Fruit fly (Drosophila melanogaster): ENCODE measurements around the gene CG7131.

The CG7131 gene

dm6 chr3R:18298900-18299321 is 10.3 kb upstream of the CG7131 start, which contains the start of gene Dlc90F (continued):
- TF ChIP-seq Fer2 (tag; optimal IDR thresholded peaks at IDR 0.05) (peak; percentile 34), Trl (optimal IDR thresholded peaks at IDR 0.05) (no peak), Trl (GFP tag; optimal IDR thresholded peaks at IDR 0.05) (peak; percentile 71), D19B (GFP tag; optimal IDR thresholded peaks at IDR 0.05) (peak; percentile 40), C15 (GFP tag; IDR thresholded peaks at IDR 0.05) (0 out of 3 replicates have a peak, but pooled peaks have one; percentile 58), bab2 (GFP tag; optimal IDR thresholded peaks at IDR 0.05) (peak; percentile 85), Gsc (GFP tag; IDR thresholded peaks at IDR 0.05) (no peak), mam (GFP tag; optimal IDR thresholded peaks at IDR 0.05) (peak; percentile 85), slbo (GFP tag; IDR thresholded peaks at IDR 0.05) (peak; percentile 92), ro (GFP tag; IDR thresholded peaks at IDR 0.05) (no peak; the same call in 1 of the 2 replicates), Hand (GFP tag; optimal IDR thresholded peaks at IDR 0.05) (no peak), sqz (GFP tag; optimal IDR thresholded peaks at IDR 0.05) (no peak), dmrt11E (tag; optimal IDR thresholded peaks at IDR 0.05) (peak; percentile 82), schlank (tag; optimal IDR thresholded peaks at IDR 0.05) (no peak), CG32772 (GFP tag; IDR thresholded peaks at IDR 0.05) (peak; percentile 70), kah (GFP tag; optimal IDR thresholded peaks at IDR 0.05) (no peak), dm (GFP tag; optimal IDR thresholded peaks at IDR 0.05) (peak; percentile 83), CG7372 (GFP tag; IDR thresholded peaks at IDR 0.05) (peak; percentile 75), pros (GFP tag; optimal IDR thresholded peaks at IDR 0.05) (no peak), CG14710 (tag; optimal IDR thresholded peaks at IDR 0.05) (peak; percentile 89), CG4820 (GFP tag; optimal IDR thresholded peaks at IDR 0.05) (peak; percentile 73), gce (GFP tag; IDR thresholded peaks at IDR 0.05) (no peak; the same call in 2 of the 3 replicates), eyg (GFP tag; optimal IDR thresholded peaks at IDR 0.05) (peak; percentile 78), CG43689 (GFP tag; IDR thresholded peaks at IDR 0.05) (no peak), lab (GFP tag; optimal IDR thresholded peaks at IDR 0.05) (peak; percentile 67), gro (GFP tag; optimal IDR thresholded peaks at IDR 0.05) (peak; percentile 33), Ada2b (GFP tag; IDR thresholded peaks at IDR 0.05) (peak; percentile 57; the same call in 1 of the 2 replicates), CG42726 (GFP tag; IDR thresholded peaks at IDR 0.05; ENCODE audit: partially characterized antibody) (no peak), Hsf (GFP tag; optimal IDR thresholded peaks at IDR 0.05) (peak; percentile 88), CG12659 (GFP tag; optimal IDR thresholded peaks at IDR 0.05) (peak; percentile 94), GATAe (GFP tag; conservative IDR thresholded peaks at IDR 0.05) (no peak), Lpt (GFP tag; optimal IDR thresholded peaks at IDR 0.05) (no peak), org-1 (GFP tag; optimal IDR thresholded peaks at IDR 0.05) (no peak), Fer3 (tag; optimal IDR thresholded peaks at IDR 0.05) (peak; percentile 60), Vsx1 (GFP tag; optimal IDR thresholded peaks at IDR 0.05) (no peak), CG6175 (GFP tag; IDR thresholded peaks at IDR 0.05) (0 out of 3 replicates have a peak, but pooled peaks have one; percentile 24), fd96Cb (tag; optimal IDR thresholded peaks at IDR 0.05) (peak; percentile 65), NC2α (GFP tag; optimal IDR thresholded peaks at IDR 0.05) (peak; percentile 45), Tbp (GFP tag; optimal IDR thresholded peaks at IDR 0.05) (peak; percentile 67), CG6813 (GFP tag; optimal IDR thresholded peaks at IDR 0.05) (no peak), trem (tag; optimal IDR thresholded peaks at IDR 0.05) (peak; percentile 83), CG9727 (GFP tag; optimal IDR thresholded peaks at IDR 0.05) (peak; percentile 44), CG1529 (GFP tag; optimal IDR thresholded peaks at IDR 0.05) (peak; percentile 40), CG10462 (GFP tag; optimal IDR thresholded peaks at IDR 0.05) (peak; percentile 58), CG14860 (GFP tag; IDR thresholded peaks at IDR 0.05; ENCODE audit: partially characterized antibody) (no peak), CG15479 (GFP tag; optimal IDR thresholded peaks at IDR 0.05) (peak; percentile 43), CG3838 (GFP tag; optimal IDR thresholded peaks at IDR 0.05) (peak; percentile 31), exex (tag; optimal IDR thresholded peaks at IDR 0.05) (peak; percentile 33), CG9932 (GFP tag; IDR thresholded peaks at IDR 0.05) (peak; percentile 88), trh (GFP tag; optimal IDR thresholded peaks at IDR 0.05) (no peak), CG7357 (GFP tag; IDR thresholded peaks at IDR 0.05) (peak; percentile 100), gem (tag; optimal IDR thresholded peaks at IDR 0.05) (peak; percentile 87)

Measured in whole organism, embryonic.